Worm (Caenorhabditis elegans) whole organism, midembryonic: ENCODE results near the gene T21C12.8.

Experiments used
- T22C8.4 ChIP-seq: fragments of 200-800 bp; sonication (Bioruptor generic); IDR thresholded peaks from 2 replicates; pipeline ENCODE4 v1.3.6; 2022; ENCODE audit warnings: missing genetic modification characterization, missing compliant biosample characterization
- cog-1 ChIP-seq: sonication (generic microtip); optimal IDR thresholded peaks from 2 replicates; lab custom pipeline; 2016; ENCODE audit warnings: missing genetic modification characterization, missing compliant biosample characterization
- flt-1 ChIP-seq: fragments of 200-800 bp; sonication (Bioruptor generic); IDR thresholded peaks from 2 replicates; pipeline ENCODE4 v1.3.6; 2022; ENCODE audit warnings: missing genetic modification characterization, missing compliant biosample characterization
- klf-2 ChIP-seq: fragments of 200-800 bp; sonication (Bioruptor generic); conservative IDR thresholded peaks from 2 replicates; pipeline ENCODE4 v1.3.6; 2022; ENCODE audit warnings: missing genetic modification reagents, missing genetic modification characterization, missing compliant biosample characterization
- med-1 ChIP-seq: sonication (generic microtip); optimal IDR thresholded peaks from 2 replicates; lab custom pipeline; 2017; ENCODE audit warnings: missing genetic modification characterization, mild to moderate bottlenecking, missing compliant biosample characterization, antibody characterized with exemption, missing genetic modification reagents; ENCODE audit not compliant: insufficient read depth
- ref-1 ChIP-seq: fragments of 200-800 bp; sonication (Bioruptor generic); conservative IDR thresholded peaks from 2 replicates; pipeline ENCODE4 v1.3.6; 2022; ENCODE audit warnings: missing genetic modification reagents, missing genetic modification characterization, missing compliant biosample characterization
- tab-1 ChIP-seq: fragments of 200-800 bp; sonication (Bioruptor generic); IDR thresholded peaks from 2 replicates; pipeline ENCODE4 v1.3.6; 2022; ENCODE audit warnings: missing genetic modification characterization, missing compliant biosample characterization
- ztf-23 ChIP-seq: fragments of 200-800 bp; sonication (Bioruptor generic); IDR thresholded peaks from 2 replicates; pipeline ENCODE4 v1.3.6; 2022; ENCODE audit warnings: missing genetic modification reagents, missing genetic modification characterization, missing compliant biosample characterization
- ztf-29 ChIP-seq: fragments of 200-800 bp; sonication (Bioruptor generic); IDR thresholded peaks from 2 replicates; pipeline ENCODE4 v1.3.6; 2022; ENCODE audit warnings: missing genetic modification reagents, missing genetic modification characterization, missing compliant biosample characterization

Gene T21C12.8

ce11 chrIII:10524823-10525222 is 28.0 kb downstream of the T21C12.8 start:
- no peak for TF ChIP-seq tab-1 (GFP tag; lab: Robert Waterston, UW)

DNA sequence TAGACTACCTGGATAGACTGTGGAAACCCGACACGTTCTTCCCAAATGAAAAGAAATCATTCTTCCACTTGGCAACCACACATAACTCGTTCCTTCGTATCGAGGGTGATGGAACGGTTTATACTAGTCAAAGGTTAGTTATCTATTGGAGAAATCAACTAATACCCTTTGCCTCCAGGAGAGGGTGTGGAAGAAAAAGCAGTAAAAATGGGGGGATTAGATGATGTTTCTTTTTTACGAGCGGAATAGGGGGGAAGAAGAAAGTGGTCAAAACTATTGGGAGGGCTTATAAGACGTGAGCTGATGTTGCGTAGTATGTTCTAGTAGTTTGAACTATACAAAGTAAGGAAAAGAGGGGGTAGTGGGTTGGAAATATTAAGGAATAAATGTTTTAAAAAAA is 29.8 kb downstream of the T21C12.8 start:
- TF ChIP-seq ref-1 (no peak), flt-1 (no peak), ztf-29 (GFP tag; lab: Robert Waterston, UW) (no peak), tab-1 (GFP tag; lab: Robert Waterston, UW) (no peak), cog-1 (no peak), T22C8.4 (GFP tag; lab: Robert Waterston, UW) (no peak), klf-2 (GFP tag; lab: Robert Waterston, UW) (no peak), med-1 (GFP tag; lab: Kevin White, UChicago) (no peak), ztf-23 (GFP tag; lab: Robert Waterston, UW) (no peak)

- TF ChIP-seq ztf-29 (GFP tag; lab: Robert Waterston, UW) (peak; percentile 14; the same call in 1 of the 2 replicates), klf-2 (GFP tag; lab: Robert Waterston, UW) (no peak), ztf-23 (GFP tag; lab: Robert Waterston, UW) (no peak), flt-1 (no peak), cog-1 (no peak), ref-1 (no peak), T22C8.4 (GFP tag; lab: Robert Waterston, UW) (no peak)
Observed at ce11 chrIII:10521219-10521618, 31.6 kb downstream of the T21C12.8 start.

- TF ChIP-seq ztf-29 (GFP tag; lab: Robert Waterston, UW) (no peak), ref-1 (no peak), tab-1 (GFP tag; lab: Robert Waterston, UW) (no peak), klf-2 (GFP tag; lab: Robert Waterston, UW) (no peak), flt-1 (no peak), cog-1 (no peak), med-1 (GFP tag; lab: Kevin White, UChicago) (no peak), T22C8.4 (GFP tag; lab: Robert Waterston, UW) (no peak), ztf-23 (GFP tag; lab: Robert Waterston, UW) (no peak)
Observed at ce11 chrIII:10520523-10520922, 32.3 kb downstream of the T21C12.8 start, which contains the start of gene unc-49. unc-49 (plus strand) TSS chrIII:10520762.

DNA sequence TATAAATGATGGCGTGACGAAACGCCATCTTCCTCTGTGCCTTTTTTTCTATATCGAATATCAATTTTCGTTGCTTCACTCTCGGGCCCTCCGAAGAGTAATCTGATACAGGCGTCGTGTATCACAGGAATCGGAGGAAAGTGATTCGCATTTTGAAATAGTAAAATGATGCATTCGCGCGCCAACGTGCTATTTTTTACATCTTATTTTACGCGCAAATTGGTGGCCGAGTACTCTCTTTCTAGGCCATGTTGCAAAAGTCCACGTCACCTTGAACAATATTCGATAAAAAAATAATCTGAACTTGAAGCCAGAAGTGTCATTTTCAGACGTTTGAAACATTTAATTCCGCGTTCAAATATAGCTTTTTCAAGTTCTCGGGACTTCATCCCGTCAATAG is 33.2 kb downstream of the T21C12.8 start:
- TF ChIP-seq tab-1 (GFP tag; lab: Robert Waterston, UW): no peak
- TF ChIP-seq cog-1: no peak
- TF ChIP-seq flt-1: no peak
- no peak for TF ChIP-seq T22C8.4 (GFP tag; lab: Robert Waterston, UW)
- TF ChIP-seq ztf-23 (GFP tag; lab: Robert Waterston, UW): no peak
- TF ChIP-seq med-1 (GFP tag; lab: Kevin White, UChicago): no peak
- TF ChIP-seq ref-1: no peak
- no peak for TF ChIP-seq klf-2 (GFP tag; lab: Robert Waterston, UW)
- TF ChIP-seq ztf-29 (GFP tag; lab: Robert Waterston, UW): no peak

DNA sequence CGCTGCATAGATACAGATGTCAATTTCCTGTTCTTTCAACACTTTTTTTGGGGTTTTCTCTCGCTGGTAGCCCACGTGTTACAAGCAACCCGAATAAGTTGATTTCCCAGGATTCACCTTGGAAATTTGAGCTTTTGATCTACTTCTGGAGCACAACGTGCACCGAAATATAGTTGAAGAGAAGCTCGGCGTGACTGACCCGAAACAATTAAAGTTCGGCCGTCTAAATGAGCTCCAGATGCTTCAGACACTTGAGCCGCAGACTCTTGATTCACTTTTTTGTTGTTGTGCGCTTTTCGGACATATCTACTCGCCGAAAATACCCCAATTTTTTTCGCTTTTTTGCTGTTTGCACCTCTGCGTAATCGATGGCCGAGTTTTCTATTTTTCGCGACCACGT is 33.9 kb downstream of the T21C12.8 start:
- no peak for TF ChIP-seq cog-1
- no peak for TF ChIP-seq flt-1
- no peak for TF ChIP-seq klf-2 (GFP tag; lab: Robert Waterston, UW)
- no peak for TF ChIP-seq ref-1
- TF ChIP-seq med-1 (GFP tag; lab: Kevin White, UChicago): no peak
- no peak for TF ChIP-seq tab-1 (GFP tag; lab: Robert Waterston, UW)
- no peak for TF ChIP-seq T22C8.4 (GFP tag; lab: Robert Waterston, UW)
- no peak for TF ChIP-seq ztf-29 (GFP tag; lab: Robert Waterston, UW)
- no peak for TF ChIP-seq ztf-23 (GFP tag; lab: Robert Waterston, UW)

ce11 chrIII:10515751-10516150 is 37.1 kb downstream of the T21C12.8 start:
- TF ChIP-seq cog-1 (no peak), T22C8.4 (GFP tag; lab: Robert Waterston, UW) (no peak), klf-2 (GFP tag; lab: Robert Waterston, UW) (no peak), flt-1 (no peak), ztf-23 (GFP tag; lab: Robert Waterston, UW) (no peak), med-1 (GFP tag; lab: Kevin White, UChicago) (no peak), ref-1 (no peak), tab-1 (GFP tag; lab: Robert Waterston, UW) (no peak), ztf-29 (GFP tag; lab: Robert Waterston, UW) (no peak)

ce11 chrIII:10512570-10512969 is 40.3 kb downstream of the T21C12.8 start:
- no peak for TF ChIP-seq ref-1
- TF ChIP-seq tab-1 (GFP tag; lab: Robert Waterston, UW): no peak
- no peak for TF ChIP-seq T22C8.4 (GFP tag; lab: Robert Waterston, UW)
- no peak for TF ChIP-seq ztf-23 (GFP tag; lab: Robert Waterston, UW)
- TF ChIP-seq med-1 (GFP tag; lab: Kevin White, UChicago): no peak
- no peak for TF ChIP-seq cog-1
- TF ChIP-seq klf-2 (GFP tag; lab: Robert Waterston, UW): no peak
- TF ChIP-seq ztf-29 (GFP tag; lab: Robert Waterston, UW): no peak
- TF ChIP-seq flt-1: no peak

DNA sequence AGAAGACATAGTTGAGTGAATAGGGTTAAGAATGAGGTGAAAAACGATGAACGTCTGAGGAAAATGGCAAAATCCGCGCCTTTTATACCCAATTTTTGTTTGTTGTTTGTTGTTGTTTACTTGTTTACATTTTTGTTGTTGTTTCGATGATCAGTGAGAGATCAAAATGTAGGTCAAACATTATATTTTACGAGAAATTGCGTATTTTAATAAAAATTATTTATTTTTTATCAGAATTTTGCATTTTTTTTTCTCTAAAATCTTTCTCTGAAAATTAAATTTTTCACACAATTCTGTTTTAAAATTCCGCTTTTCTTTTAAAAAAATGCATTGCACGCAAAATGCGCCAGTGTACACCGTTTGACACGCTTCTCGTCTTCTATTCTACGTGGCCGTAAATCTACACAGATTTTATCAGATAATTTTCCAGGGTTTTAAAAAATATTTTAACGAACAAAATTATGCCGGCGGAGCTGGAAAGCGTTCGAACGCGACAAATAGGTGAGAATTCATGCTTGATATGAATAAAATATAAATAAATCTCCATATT is 46.1 kb downstream of the T21C12.8 start, which contains the start of the genes sip-1 and sly-1:
Gene sip-1, minus strand, starts transcription at position 103 of the 550 bp plus-strand sequence.
Gene sly-1, plus strand, starts transcription at position 360 of the 550 bp plus-strand sequence.
- TF ChIP-seq ref-1 (no peak), klf-2 (GFP tag; lab: Robert Waterston, UW) (no peak), T22C8.4 (GFP tag; lab: Robert Waterston, UW) (no peak), tab-1 (GFP tag; lab: Robert Waterston, UW) (no peak), ztf-29 (GFP tag; lab: Robert Waterston, UW) (no peak), flt-1 (no peak), cog-1 (no peak), med-1 (GFP tag; lab: Kevin White, UChicago) (no peak), ztf-23 (GFP tag; lab: Robert Waterston, UW) (no peak)
